Worm (Caenorhabditis elegans): ENCODE measurements around the gene sea-1.

DNA sequence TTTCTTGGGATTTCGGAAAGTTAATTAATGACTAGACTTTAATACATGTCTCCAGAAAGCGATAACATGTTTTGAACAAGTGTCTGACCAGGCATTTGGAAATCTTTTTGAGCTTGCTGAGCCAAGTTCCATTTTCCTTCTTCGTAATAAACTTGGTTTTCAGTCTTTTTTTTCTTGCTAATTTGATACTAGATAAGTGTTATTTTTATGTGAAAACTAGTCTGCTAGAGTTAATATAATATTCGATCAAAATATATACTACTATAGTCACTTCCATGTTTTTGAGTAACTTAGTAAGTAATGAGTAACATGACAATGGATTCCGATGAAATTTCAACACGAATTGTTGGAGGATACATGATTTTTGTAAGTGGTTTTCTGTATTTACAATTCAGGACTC, 35.9 kb upstream of the sea-1 start, which contains the start of gene srx-110:
- TF ChIP-seq mdt-29 (GFP tag; IDR thresholded peaks at IDR 0.05) (no peak), nhr-77 (tag; optimal IDR thresholded peaks at IDR 0.05) (no peak)

Data from whole organism, L4 larva.